Worm (Caenorhabditis elegans) whole organism, young adult: Measurements from ENCODE around the gene F41G4.8.
"Not testable (repeated sequence)": the region's sequence is repeated elsewhere in the genome, so short reads cannot be mapped to it uniquely, and the experiment has no call there.

Source experiments
- B0261.1 ChIP-seq: sonication (generic microtip); optimal IDR thresholded peaks from 2 replicates; lab custom pipeline; 2016; ENCODE audit warnings: mild to moderate bottlenecking, missing genetic modification characterization, moderate library complexity, missing compliant biosample characterization
- B0336.3 ChIP-seq: fragments of 200-800 bp; sonication (Bioruptor generic); IDR thresholded peaks from 2 replicates; pipeline ENCODE4 v1.3.6; 2022; ENCODE audit warnings: missing genetic modification characterization, missing compliant biosample characterization
- C17E4.6 ChIP-seq: fragments of 200-800 bp; sonication (Bioruptor generic); IDR thresholded peaks from 2 replicates; pipeline ENCODE4 v1.3.6; 2022; ENCODE audit warnings: missing genetic modification reagents, missing genetic modification characterization, missing compliant biosample characterization
- D2030.7 ChIP-seq: fragments of 200-800 bp; sonication (Bioruptor generic); IDR thresholded peaks from 2 replicates; pipeline ENCODE4 v1.3.6; 2022; ENCODE audit warnings: missing genetic modification reagents, missing genetic modification characterization, missing compliant biosample characterization
- F52B5.7 ChIP-seq: sonication (generic microtip); optimal IDR thresholded peaks from 2 replicates; lab custom pipeline; 2016; ENCODE audit warnings: mild to moderate bottlenecking, missing genetic modification characterization, missing compliant biosample characterization
- T26A5.8 ChIP-seq: sonication (generic microtip); optimal IDR thresholded peaks from 2 replicates; lab custom pipeline; 2016; ENCODE audit warnings: missing genetic modification characterization, missing compliant biosample characterization
- ZK185.1 ChIP-seq: sonication (generic microtip); optimal IDR thresholded peaks from 2 replicates; lab custom pipeline; 2016; ENCODE audit warnings: mild to moderate bottlenecking, missing genetic modification characterization, missing compliant biosample characterization; ENCODE audit not compliant: poor library complexity, severe bottlenecking
- aptf-2 ChIP-seq: fragments of 200-800 bp; sonication (Bioruptor generic); conservative IDR thresholded peaks from 2 replicates; pipeline ENCODE4 v1.3.6; 2022; ENCODE audit warnings: missing genetic modification reagents, missing genetic modification characterization, missing compliant biosample characterization
- aptf-3 ChIP-seq: fragments of 200-800 bp; sonication (Bioruptor generic); IDR thresholded peaks from 2 replicates; pipeline ENCODE4 v1.3.6; 2022; ENCODE audit warnings: missing genetic modification characterization, missing compliant biosample characterization
- athp-1 ChIP-seq: sonication (generic microtip); optimal IDR thresholded peaks from 2 replicates; lab custom pipeline; 2017; ENCODE audit warnings: mild to moderate bottlenecking, missing genetic modification characterization, missing compliant biosample characterization
- cebp-2 ChIP-seq: fragments of 200-800 bp; sonication (Bioruptor generic); IDR thresholded peaks from 2 replicates; pipeline ENCODE4 v1.3.6; 2022; ENCODE audit warnings: missing genetic modification characterization, missing compliant biosample characterization
- ceh-100 ChIP-seq: fragments of 200-800 bp; sonication (Bioruptor generic); IDR thresholded peaks from 2 replicates; pipeline ENCODE4 v1.3.6; 2022; ENCODE audit warnings: missing genetic modification reagents, missing genetic modification characterization, missing compliant biosample characterization
- die-1 ChIP-seq: sonication (generic microtip); optimal IDR thresholded peaks from 2 replicates; lab custom pipeline; 2016; ENCODE audit warnings: missing genotype, mild to moderate bottlenecking, missing genetic modification characterization, missing compliant biosample characterization
- dpff-1 ChIP-seq: sonication (generic microtip); optimal IDR thresholded peaks from 2 replicates; lab custom pipeline; 2017; ENCODE audit warnings: mild to moderate bottlenecking, missing genetic modification characterization, missing compliant biosample characterization
- efl-1 ChIP-seq: fragments of 150-350 bp; optimal IDR thresholded peaks from 2 replicates; lab custom pipeline; 2014; ENCODE audit warnings: missing biosample characterization, missing genetic modification reagents, missing genetic modification characterization
- egrh-3 ChIP-seq: fragments of 200-800 bp; sonication (Bioruptor generic); IDR thresholded peaks from 2 replicates; pipeline ENCODE4 v1.3.6; 2022; ENCODE audit warnings: missing genetic modification reagents, missing genetic modification characterization, missing compliant biosample characterization
- hmg-1.2 ChIP-seq: fragments of 200-800 bp; sonication (Bioruptor generic); IDR thresholded peaks from 2 replicates; pipeline ENCODE4 v1.3.6; 2022; ENCODE audit warnings: missing genetic modification reagents, missing genetic modification characterization, missing compliant biosample characterization
- hmg-20 ChIP-seq: fragments of 200-800 bp; sonication (Bioruptor generic); IDR thresholded peaks from 2 replicates; pipeline ENCODE4 v1.3.6; 2022; ENCODE audit warnings: missing genetic modification reagents, missing genetic modification characterization, missing compliant biosample characterization
- let-607 ChIP-seq, 2 experiments: fragments of 200-800 bp in 1 of 2; sonication (Bioruptor generic) in 1 of 2; sonication (generic microtip) in 1 of 2; optimal IDR thresholded peaks; 2 replicates each; lab custom pipeline; 2016 to 2018; ENCODE audit warnings: mild to moderate bottlenecking in 2 of 2, missing compliant biosample characterization in 2 of 2, missing genetic modification characterization in 2 of 2, moderate library complexity in 2 of 2, missing genotype in 1 of 2
- lin-26 ChIP-seq: fragments of 200-800 bp; sonication (Bioruptor generic); IDR thresholded peaks from 2 replicates; pipeline ENCODE4 v1.3.6; 2022; ENCODE audit warnings: missing genetic modification reagents, missing genetic modification characterization, missing compliant biosample characterization
- lir-1 ChIP-seq: fragments of 200-800 bp; sonication (Bioruptor generic); conservative IDR thresholded peaks from 2 replicates; pipeline ENCODE4 v1.3.6; 2022; ENCODE audit warnings: missing genetic modification reagents, missing genetic modification characterization, missing compliant biosample characterization
- lsy-27 ChIP-seq: sonication (generic microtip); optimal IDR thresholded peaks from 2 replicates; lab custom pipeline; 2017; ENCODE audit warnings: missing genetic modification characterization, mild to moderate bottlenecking, missing compliant biosample characterization, antibody characterized with exemption, missing genotype, borderline replicate concordance; ENCODE audit not compliant: insufficient read depth
- madf-10 ChIP-seq: sonication (generic microtip); optimal IDR thresholded peaks from 2 replicates; lab custom pipeline; 2016; ENCODE audit warnings: mild to moderate bottlenecking, missing genetic modification characterization, missing compliant biosample characterization
- madf-3 ChIP-seq: fragments of 200-800 bp; sonication (Bioruptor generic); IDR thresholded peaks from 2 replicates; pipeline ENCODE4 v1.3.6; 2022; ENCODE audit warnings: missing genetic modification reagents, missing genetic modification characterization, missing compliant biosample characterization
- madf-8 ChIP-seq: fragments of 200-800 bp; sonication (Bioruptor generic); conservative IDR thresholded peaks from 2 replicates; pipeline ENCODE4 v1.3.6; 2022; ENCODE audit warnings: missing genetic modification reagents, missing genetic modification characterization, missing compliant biosample characterization
- mel-28 ChIP-seq: sonication (generic microtip); optimal IDR thresholded peaks from 2 replicates; lab custom pipeline; 2016; ENCODE audit warnings: borderline replicate concordance, mild to moderate bottlenecking, missing genetic modification characterization, missing compliant biosample characterization
- mxl-1 ChIP-seq: sonication (generic microtip); optimal IDR thresholded peaks from 2 replicates; lab custom pipeline; 2016; ENCODE audit warnings: missing genetic modification characterization, missing compliant biosample characterization
- nhr-179 ChIP-seq: sonication (generic microtip); optimal IDR thresholded peaks from 2 replicates; lab custom pipeline; 2016; ENCODE audit warnings: mild to moderate bottlenecking, missing genetic modification characterization, missing compliant biosample characterization
- pbrm-1 ChIP-seq: fragments of 200-800 bp; sonication (Bioruptor generic); IDR thresholded peaks from 2 replicates; pipeline ENCODE4 v1.3.6; 2022; ENCODE audit warnings: missing genetic modification reagents, missing genetic modification characterization, missing compliant biosample characterization
- repo-1 ChIP-seq: sonication (generic microtip); optimal IDR thresholded peaks from 2 replicates; lab custom pipeline; 2017; ENCODE audit warnings: mild to moderate bottlenecking, missing genetic modification characterization, missing compliant biosample characterization
- rpc-1 ChIP-seq, 2 experiments: fragments of 150-350 bp in 1 of 2; sonication (generic microtip) in 1 of 2; optimal IDR thresholded peaks; 2 replicates each; lab custom pipeline; 2014 to 2018; ENCODE audit warnings: missing biosample characterization in 1 of 2, missing genetic modification characterization in 1 of 2, missing genetic modification reagents in 1 of 2, missing genotype in 1 of 2
- snpc-1.3 ChIP-seq: sonication (generic microtip); optimal IDR thresholded peaks from 2 replicates; lab custom pipeline; 2017; ENCODE audit warnings: missing genetic modification characterization, mild to moderate bottlenecking, missing compliant biosample characterization, antibody characterized with exemption, moderate library complexity, missing genotype, missing genetic modification reagents; ENCODE audit not compliant: insufficient read depth
- snpc-4 ChIP-seq, 5 experiments: fragments of 150-350 bp in 1 of 5; sonication (generic microtip) in 4 of 5; optimal IDR thresholded peaks; 2 replicates each; lab custom pipeline; 2014 to 2018; ENCODE audit warnings: missing genetic modification characterization in 5 of 5, missing biosample characterization in 3 of 5, antibody characterized with exemption in 2 of 5, mild to moderate bottlenecking in 2 of 5, missing compliant biosample characterization in 2 of 5, missing genotype in 2 of 5, moderate library complexity in 2 of 5, missing genetic modification reagents in 1 of 5
- somi-1 ChIP-seq: fragments of 200-800 bp; sonication (Bioruptor generic); optimal IDR thresholded peaks from 2 replicates; lab custom pipeline; 2018; ENCODE audit warnings: mild to moderate bottlenecking, missing genetic modification characterization, missing compliant biosample characterization
- tbp1 ChIP-seq: fragments of 200-800 bp; sonication (Bioruptor generic); optimal IDR thresholded peaks from 2 replicates; lab custom pipeline; 2018; ENCODE audit warnings: mild to moderate bottlenecking, missing genetic modification characterization, missing compliant biosample characterization
- zfh-2 ChIP-seq: fragments of 200-800 bp; sonication (Bioruptor generic); conservative IDR thresholded peaks from 2 replicates; pipeline ENCODE4 v1.3.6; 2022; ENCODE audit warnings: missing genetic modification reagents, missing genetic modification characterization, missing compliant biosample characterization
- ztf-18 ChIP-seq: sonication (generic microtip); optimal IDR thresholded peaks from 2 replicates; lab custom pipeline; 2016; ENCODE audit warnings: missing genotype, mild to moderate bottlenecking, missing genetic modification characterization, missing compliant biosample characterization
- ztf-22 ChIP-seq: fragments of 200-800 bp; sonication (Bioruptor generic); optimal IDR thresholded peaks from 2 replicates; lab custom pipeline; 2018; ENCODE audit warnings: mild to moderate bottlenecking, missing genetic modification characterization, moderate library complexity, missing compliant biosample characterization

F41G4.8 gene

ce11 chrX:16893767-16894166, 48.9 kb upstream of the F41G4.8 start (continued):
- no peak for TF ChIP-seq snpc-4 (GFP tag; optimal IDR thresholded peaks at IDR 0.05; lab: Kevin White, UChicago)
- TF ChIP-seq snpc-4 (tag; optimal IDR thresholded peaks at IDR 0.05; lab: Kevin White, UChicago): peak in 1 of 4 experiments; percentile 69
- TF ChIP-seq hmg-1.2 (GFP tag; lab: Robert Waterston, UW): peak; percentile 51

ce11 chrX:16891683-16892082, 46.9 kb upstream of the F41G4.8 start, which contains the start of gene F39F10.3:
TSS of gene F39F10.3 (plus strand) at chrX:16891983.
- no peak for TF ChIP-seq somi-1 (GFP tag; lab: Kevin White, UChicago)
- no peak for TF ChIP-seq repo-1
- no peak for TF ChIP-seq ZK185.1
- TF ChIP-seq nhr-179 (tag; lab: Kevin White, UChicago): no peak
- no peak for TF ChIP-seq aptf-2 (GFP tag; lab: Robert Waterston, UW)
- TF ChIP-seq T26A5.8: no peak
- TF ChIP-seq lir-1: no peak
- no peak for TF ChIP-seq F52B5.7 (tag; lab: Kevin White, UChicago)
- no peak for TF ChIP-seq madf-8
- no peak for TF ChIP-seq ztf-22 (GFP tag; lab: Kevin White, UChicago)
- TF ChIP-seq efl-1 (GFP tag; lab: Kevin White, UChicago): no peak
- no peak for TF ChIP-seq madf-10 (tag; lab: Kevin White, UChicago)
- TF ChIP-seq mxl-1 (tag; lab: Kevin White, UChicago): no peak
- TF ChIP-seq athp-1: no peak
- TF ChIP-seq ztf-18: no peak
- no peak for TF ChIP-seq madf-3

DNA sequence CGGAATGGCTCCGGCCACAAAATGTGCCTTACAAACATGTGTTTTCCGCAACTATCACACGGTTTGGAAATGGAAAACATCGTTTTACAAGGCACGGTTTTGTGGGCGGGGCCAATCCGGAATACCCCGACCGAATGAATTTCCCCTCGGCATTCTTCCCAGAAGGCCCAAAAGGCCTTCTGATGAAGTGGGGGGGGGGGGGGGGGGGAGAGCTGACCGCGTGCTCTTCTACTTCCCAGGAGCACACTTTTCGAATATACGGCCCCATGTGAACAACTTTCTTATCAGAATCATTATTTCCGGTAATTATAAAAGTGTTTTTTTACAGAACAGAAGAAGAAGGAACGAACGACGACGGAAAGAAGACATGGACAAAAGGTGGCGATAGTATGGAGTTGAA, 39.3 kb upstream of the F41G4.8 start:
- TF ChIP-seq egrh-3 (GFP tag; lab: Robert Waterston, UW) (peak; percentile 64; the same call in 1 of the 2 replicates), mel-28 (tag; lab: Kevin White, UChicago) (no peak), B0261.1 (no peak), aptf-2 (GFP tag; lab: Robert Waterston, UW) (0 out of 2 replicates have a peak, but pooled peaks have one; percentile 70), zfh-2 (0 out of 2 replicates have a peak, but pooled peaks have one; percentile 11)

DNA sequence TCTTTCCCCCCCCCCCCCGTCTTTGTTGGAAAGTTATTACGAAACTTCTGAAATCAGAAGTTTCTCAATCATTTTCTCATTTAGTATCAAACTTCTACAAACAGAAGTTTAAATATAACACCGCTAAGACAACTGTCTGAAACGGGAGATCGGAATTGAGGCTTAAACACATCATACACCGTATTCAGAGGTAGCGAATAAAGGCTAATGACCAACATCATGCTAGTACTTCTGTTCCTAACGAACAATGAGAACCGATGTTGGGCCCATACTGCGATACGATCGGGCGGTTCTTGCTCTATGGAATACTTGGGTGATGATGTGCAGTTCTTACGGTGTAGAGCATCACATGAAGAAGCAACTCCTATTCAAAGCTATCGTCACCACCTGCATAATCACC, 38.6 kb upstream of the F41G4.8 start, which contains the start of gene Y13C8A.1:
TSS of gene Y13C8A.1 (plus strand) at position 301 of the 400 bp plus-strand sequence.
- TF ChIP-seq aptf-3, snpc-1.3, C17E4.6: not testable (repeated sequence)
- TF ChIP-seq, all 124 proteins: peak for 0; not testable (repeated sequence) for 124

ce11 chrX:16880426-16880825, 35.6 kb upstream of the F41G4.8 start, which contains the start of gene acs-9:
TSS of gene acs-9 (minus strand) at chrX:16880526.
- TF ChIP-seq cebp-2 (GFP tag; lab: Robert Waterston, UW) (no peak), lsy-27 (tag; lab: Kevin White, UChicago) (no peak), madf-3 (no peak), tbp1 (GFP tag; lab: Kevin White, UChicago) (no peak), rpc-1 (optimal IDR thresholded peaks at IDR 0.05; lab: Kevin White, UChicago) (no peak), rpc-1 (tag; optimal IDR thresholded peaks at IDR 0.05; lab: Kevin White, UChicago) (no peak), lin-26 (GFP tag; lab: Robert Waterston, UW) (no peak), ZK185.1 (no peak), hmg-20 (GFP tag; lab: Robert Waterston, UW) (no peak), aptf-3 (no peak), mel-28 (tag; lab: Kevin White, UChicago) (no peak), ceh-100 (GFP tag; lab: Robert Waterston, UW) (no peak), B0336.3 (no peak), D2030.7 (GFP tag; lab: Robert Waterston, UW) (no peak), nhr-179 (tag; lab: Kevin White, UChicago) (no peak), pbrm-1 (GFP tag; lab: Robert Waterston, UW) (no peak), let-607 (tag; optimal IDR thresholded peaks at IDR 0.05; lab: Kevin White, UChicago) (no peak), C17E4.6 (no peak), dpff-1 (tag; lab: Kevin White, UChicago) (no peak), die-1 (tag; lab: Kevin White, UChicago) (no peak)
